Fruit fly (Drosophila melanogaster) Kc167 (cell line): ENCODE results near the gene Ubr3.

Experiments
- Myc ChIP-seq: fragments of >200 bp; optimal IDR thresholded peaks from 2 replicates; lab custom pipeline; 2017; ENCODE audit warnings: missing external identifiers
- Sin3A ChIP-seq: fragments of >200 bp; optimal IDR thresholded peaks from 2 replicates; lab custom pipeline; 2018; ENCODE audit warnings: missing external identifiers
- h ChIP-seq: fragments of >200 bp; optimal IDR thresholded peaks from 3 replicates; lab custom pipeline; 2018; ENCODE audit warnings: missing external identifiers
- insv ChIP-seq: fragments of >200 bp; optimal IDR thresholded peaks from 3 replicates; lab custom pipeline; 2018; ENCODE audit warnings: missing external identifiers
- psq ChIP-seq: fragments of >200 bp; optimal IDR thresholded peaks from 2 replicates; lab custom pipeline; 2017; ENCODE audit warnings: missing external identifiers
- ttk ChIP-seq: sonication (Bioruptor generic); optimal IDR thresholded peaks from 2 replicates; lab custom pipeline; 2017; ENCODE audit warnings: missing external identifiers

The Ubr3 gene

DNA sequence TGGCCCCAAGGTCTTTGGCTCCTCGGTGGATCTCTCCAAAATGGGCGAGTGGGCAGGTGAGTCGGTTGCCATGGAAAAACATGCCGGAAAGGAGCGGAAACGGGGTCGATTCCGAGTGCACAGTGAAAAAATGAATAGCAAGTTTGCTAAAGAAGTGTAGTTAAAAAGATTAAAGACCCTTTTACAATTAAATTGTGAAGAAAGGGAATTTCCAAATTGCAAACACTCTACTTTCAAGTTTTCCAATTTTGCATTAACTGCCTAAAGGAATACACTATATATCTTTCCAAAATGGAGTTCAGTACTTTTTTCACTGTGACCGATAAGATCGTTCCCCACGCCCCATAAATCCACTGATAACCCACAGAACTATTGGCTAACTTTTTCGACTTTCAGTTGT is 26.2 kb upstream of the Ubr3 start:
- TF ChIP-seq ttk (lab: Kevin White, UChicago), result no peak

DNA sequence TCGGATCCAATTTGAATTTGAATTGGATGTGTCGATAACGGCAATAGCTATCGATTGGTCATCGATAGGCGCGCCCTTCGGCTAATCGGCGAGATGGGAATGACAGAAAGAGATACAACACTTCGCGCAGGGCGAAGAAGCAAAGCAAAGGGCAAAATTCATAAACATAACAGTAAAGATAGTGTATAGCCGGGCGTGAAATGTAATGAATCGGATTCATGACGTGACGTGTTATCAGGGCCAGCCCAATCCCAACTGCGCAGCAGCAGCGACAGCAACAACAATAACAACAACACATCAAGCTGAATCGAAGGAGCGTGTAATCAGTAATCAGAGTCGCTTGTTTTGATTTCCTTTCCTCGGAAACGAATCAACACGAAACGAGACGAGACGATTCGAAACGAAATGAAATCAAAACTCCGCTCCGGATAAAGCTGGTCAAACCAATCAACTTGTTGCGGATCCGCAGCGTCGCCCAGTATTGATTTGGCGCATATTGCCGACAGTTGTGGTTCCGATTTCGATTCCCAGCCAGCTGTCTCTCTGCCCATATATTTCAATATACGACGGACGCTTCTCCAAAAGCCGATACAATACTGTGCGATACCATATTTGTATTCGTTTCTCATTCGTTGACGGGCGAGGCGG is 23.6 kb upstream of the Ubr3 start, which contains the start of gene snz:
snz (plus strand) TSS at position 107 of the 648 bp plus-strand sequence.
- TF ChIP-seq ttk (lab: Kevin White, UChicago), result no peak
- TF ChIP-seq h (lab: Kevin White, UChicago), result no peak
- no peak for TF ChIP-seq Sin3A
- no peak for TF ChIP-seq Myc (lab: Kevin White, UChicago)
- no peak for TF ChIP-seq insv (lab: Kevin White, UChicago)
- TF ChIP-seq psq (lab: Kevin White, UChicago), result no peak

DNA sequence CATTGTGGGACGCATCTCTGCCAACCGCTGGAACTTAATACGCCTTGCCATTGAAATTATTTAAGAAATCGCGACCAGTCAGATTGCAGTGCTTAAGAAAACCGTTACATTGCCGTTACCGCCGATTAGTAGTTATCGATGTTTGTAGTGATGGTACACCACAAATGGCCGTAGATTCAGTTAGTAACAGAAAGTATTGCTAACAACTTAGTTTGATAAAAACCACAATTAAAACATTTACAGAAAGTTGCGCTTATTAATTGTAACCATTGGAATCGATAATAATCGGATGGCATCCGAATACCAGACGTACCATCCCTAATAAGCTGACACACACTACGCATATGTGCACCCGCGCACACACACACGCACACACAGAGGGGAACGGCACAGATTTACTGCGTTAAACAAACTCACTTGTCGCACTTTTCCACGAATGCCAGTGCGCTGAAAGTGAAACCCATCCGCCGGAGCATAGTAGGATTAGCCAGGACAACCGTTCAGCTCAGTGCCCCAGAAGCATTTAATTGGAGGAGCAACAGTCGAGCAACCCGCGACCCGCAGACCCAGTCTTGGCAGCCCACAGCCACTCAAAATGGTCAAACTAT is 15.5 kb upstream of the Ubr3 start, which contains the start of the genes hdm and Ykt6:
hdm (minus strand) TSS at position 51 of the 608 bp plus-strand sequence.
Ykt6 (plus strand) TSS at position 329 of the 608 bp plus-strand sequence.
- no peak for TF ChIP-seq Myc (lab: Kevin White, UChicago)
- TF ChIP-seq psq (lab: Kevin White, UChicago), result no peak
- no peak for TF ChIP-seq insv (lab: Kevin White, UChicago)
- TF ChIP-seq ttk (lab: Kevin White, UChicago), result no peak
- TF ChIP-seq h (lab: Kevin White, UChicago), result no peak
- no peak for TF ChIP-seq Sin3A

DNA sequence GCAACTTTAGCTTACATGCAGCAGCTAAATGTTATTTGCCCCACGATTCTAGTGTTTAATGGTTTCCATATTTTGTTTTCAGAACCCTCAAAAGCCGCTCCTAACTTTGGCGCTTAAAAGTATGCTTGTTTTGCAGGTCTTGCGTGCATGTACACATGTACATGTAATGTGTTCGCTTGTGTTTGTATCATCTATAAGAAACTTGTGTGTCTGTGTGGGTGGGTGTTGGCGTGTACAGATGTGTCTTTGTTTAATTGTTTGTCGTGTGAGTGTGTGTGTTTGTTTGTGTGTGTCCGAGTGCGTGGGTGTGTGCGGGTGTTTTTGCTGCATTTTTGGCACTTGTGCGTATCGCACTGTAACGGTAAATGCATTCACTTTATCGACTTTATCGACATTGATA is 12.6 kb upstream of the Ubr3 start:
- TF ChIP-seq ttk (lab: Kevin White, UChicago) (no peak), insv (lab: Kevin White, UChicago) (no peak), Sin3A (no peak), psq (lab: Kevin White, UChicago) (no peak), h (lab: Kevin White, UChicago) (no peak), Myc (lab: Kevin White, UChicago) (no peak)

DNA sequence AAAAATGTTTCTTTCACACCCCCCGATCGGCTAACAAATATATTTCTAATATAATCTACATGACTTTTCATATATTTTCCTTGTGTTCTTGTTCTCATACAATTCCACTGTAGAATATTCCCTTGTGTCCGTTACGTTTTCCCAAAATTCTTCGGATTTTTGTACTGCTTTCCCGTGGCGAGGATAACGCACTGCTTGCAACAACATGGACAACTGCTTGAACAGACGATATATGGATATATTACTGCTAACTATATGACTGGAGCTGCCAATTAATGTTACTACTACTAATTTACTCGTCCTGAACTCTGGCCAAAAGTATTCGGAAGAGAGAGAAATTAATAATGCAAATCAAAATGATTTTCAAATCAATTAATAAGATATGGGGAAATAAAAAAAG is 10.8 kb upstream of the Ubr3 start:
- TF ChIP-seq ttk (lab: Kevin White, UChicago) (no peak), insv (lab: Kevin White, UChicago) (no peak), Myc (lab: Kevin White, UChicago) (no peak), Sin3A (no peak), psq (lab: Kevin White, UChicago) (no peak), h (lab: Kevin White, UChicago) (no peak)

DNA sequence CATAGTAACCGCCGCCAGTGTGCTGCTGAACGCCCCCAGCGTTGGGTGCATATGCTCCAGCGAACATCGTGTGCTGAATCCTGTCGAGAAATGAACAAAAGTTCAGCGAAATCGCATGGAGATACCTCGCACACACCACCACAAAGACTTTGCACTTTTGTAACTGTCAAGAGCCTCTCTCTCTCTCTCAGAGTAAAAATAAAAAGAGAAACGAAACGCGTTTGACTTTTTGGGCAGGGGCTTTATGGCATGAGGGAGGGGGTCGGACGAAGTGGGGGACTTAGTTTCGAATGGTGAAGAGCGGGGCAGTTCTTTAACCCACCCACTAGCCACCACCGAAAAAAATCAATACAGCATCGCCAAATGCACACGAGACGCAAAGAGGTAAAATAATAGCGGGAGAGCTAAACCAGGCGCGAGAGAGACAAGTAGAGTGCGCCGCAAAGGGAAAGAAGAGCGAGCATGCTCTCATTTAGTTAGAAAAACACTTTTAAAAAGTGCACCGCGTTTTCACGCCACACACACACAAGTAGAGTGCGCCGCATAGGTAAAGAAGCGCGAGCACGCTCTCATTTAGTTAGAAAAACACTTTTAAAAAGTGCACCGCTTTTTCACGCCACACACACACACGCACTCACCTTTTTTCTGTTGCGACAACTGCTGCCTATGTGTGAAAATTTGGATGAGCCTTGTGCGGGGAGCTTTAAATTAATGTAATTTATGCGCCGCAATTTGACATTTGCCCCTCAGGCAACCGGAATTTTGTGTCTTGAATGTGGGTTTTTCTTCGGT is 5.3 kb upstream of the Ubr3 start:
- TF ChIP-seq insv (lab: Kevin White, UChicago), result no peak
- TF ChIP-seq ttk (lab: Kevin White, UChicago), result no peak
- no peak for TF ChIP-seq h (lab: Kevin White, UChicago)
- TF ChIP-seq Myc (lab: Kevin White, UChicago), result no peak
- no peak for TF ChIP-seq psq (lab: Kevin White, UChicago)
- no peak for TF ChIP-seq Sin3A

DNA sequence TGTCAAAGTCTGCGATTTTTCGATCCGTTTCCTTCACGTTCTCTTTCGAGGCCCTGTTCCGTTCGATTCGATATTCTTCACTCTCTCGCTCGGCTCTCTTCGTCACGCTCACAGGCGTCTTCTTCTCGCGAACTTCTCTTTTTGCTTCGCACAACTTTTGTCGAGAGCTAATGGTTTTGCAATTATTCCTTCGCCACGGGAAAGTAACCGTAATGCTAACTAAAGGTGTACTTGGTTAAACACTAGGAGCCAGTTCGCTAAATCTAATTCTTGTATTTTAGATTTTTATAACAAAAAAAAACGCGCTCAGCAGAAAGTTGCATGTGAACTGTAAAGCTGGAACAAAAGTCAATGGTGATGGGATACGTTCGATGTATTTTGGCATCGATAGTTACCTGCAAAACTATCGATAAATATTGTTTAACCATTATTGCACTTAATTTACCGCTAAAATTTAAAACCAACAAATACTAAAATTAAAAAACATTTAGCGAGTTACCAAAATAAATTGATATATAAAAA is 4.6 kb upstream of the Ubr3 start, which contains the start of gene mahe:
mahe (minus strand) TSS at position 355 of the 522 bp plus-strand sequence.
- TF ChIP-seq h (lab: Kevin White, UChicago) (no peak), Myc (lab: Kevin White, UChicago) (no peak), ttk (lab: Kevin White, UChicago) (no peak), psq (lab: Kevin White, UChicago) (no peak), Sin3A (no peak), insv (lab: Kevin White, UChicago) (no peak)

DNA sequence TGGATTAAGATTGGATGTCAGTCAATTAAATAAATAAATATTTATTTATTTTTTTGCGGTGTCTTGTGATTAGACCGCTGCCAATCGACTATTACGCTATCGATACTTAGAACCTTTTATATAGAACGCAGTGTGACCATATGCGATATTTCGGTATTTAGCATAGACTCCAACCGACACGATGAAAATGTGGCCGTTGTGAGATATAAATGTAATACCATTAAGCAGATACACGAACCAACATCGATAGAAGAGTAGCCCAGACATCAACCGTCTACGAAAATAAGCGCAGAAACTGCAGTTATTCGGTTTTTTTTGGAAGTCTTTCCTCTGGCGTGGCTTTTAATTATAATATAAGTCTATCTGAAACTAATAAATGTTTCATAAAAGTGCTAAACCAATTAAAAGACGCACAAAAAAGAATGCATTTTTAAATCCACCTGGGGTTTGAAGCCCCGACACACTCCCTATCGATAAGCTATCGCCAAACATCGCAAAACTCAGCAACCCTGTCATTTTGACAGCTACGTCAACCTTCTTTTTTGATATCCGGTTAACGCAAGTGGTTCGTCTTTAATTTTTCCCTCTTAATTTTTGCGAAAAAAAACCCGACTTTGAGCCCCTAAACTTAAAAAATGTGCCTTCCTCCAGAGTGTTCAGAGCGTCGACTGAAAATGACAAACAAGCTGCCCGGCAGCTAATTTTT is 2.3 kb upstream of the Ubr3 start, which contains the start of the genes Dhdds and RpS14a:
Dhdds (minus strand) TSS at position 142 of the 706 bp plus-strand sequence.
RpS14a (plus strand) TSS at position 533 of the 706 bp plus-strand sequence.
- TF ChIP-seq insv (lab: Kevin White, UChicago) (no peak), Myc (lab: Kevin White, UChicago) (no peak), psq (lab: Kevin White, UChicago) (no peak), ttk (lab: Kevin White, UChicago) (no peak), h (lab: Kevin White, UChicago) (no peak), Sin3A (no peak)

DNA sequence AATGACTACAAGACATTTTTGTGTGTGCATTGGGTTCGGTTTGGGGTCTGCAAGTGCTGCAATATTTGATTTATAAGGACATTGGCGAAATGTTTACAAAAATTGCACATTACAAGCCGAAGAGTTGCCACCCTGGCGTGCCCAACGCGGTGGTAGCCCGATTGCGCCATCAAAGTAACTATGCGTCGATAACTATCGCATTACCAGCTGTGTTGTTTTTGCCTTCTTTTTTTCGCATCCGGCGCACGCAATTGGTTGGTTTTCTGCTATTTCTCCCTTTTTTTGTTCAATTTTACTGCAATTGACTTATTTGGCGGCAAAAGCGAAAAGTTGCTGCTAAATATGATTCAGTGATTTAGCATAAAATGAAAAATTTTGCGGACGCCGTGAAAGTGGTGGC is 1.0 kb upstream of the Ubr3 start, which contains the start of gene RpS14b:
RpS14b (plus strand) TSS at position 220 of the 400 bp plus-strand sequence.
- TF ChIP-seq Sin3A (no peak), Myc (lab: Kevin White, UChicago) (no peak), insv (lab: Kevin White, UChicago) (no peak), psq (lab: Kevin White, UChicago) (no peak), h (lab: Kevin White, UChicago) (no peak), ttk (lab: Kevin White, UChicago) (no peak)

DNA sequence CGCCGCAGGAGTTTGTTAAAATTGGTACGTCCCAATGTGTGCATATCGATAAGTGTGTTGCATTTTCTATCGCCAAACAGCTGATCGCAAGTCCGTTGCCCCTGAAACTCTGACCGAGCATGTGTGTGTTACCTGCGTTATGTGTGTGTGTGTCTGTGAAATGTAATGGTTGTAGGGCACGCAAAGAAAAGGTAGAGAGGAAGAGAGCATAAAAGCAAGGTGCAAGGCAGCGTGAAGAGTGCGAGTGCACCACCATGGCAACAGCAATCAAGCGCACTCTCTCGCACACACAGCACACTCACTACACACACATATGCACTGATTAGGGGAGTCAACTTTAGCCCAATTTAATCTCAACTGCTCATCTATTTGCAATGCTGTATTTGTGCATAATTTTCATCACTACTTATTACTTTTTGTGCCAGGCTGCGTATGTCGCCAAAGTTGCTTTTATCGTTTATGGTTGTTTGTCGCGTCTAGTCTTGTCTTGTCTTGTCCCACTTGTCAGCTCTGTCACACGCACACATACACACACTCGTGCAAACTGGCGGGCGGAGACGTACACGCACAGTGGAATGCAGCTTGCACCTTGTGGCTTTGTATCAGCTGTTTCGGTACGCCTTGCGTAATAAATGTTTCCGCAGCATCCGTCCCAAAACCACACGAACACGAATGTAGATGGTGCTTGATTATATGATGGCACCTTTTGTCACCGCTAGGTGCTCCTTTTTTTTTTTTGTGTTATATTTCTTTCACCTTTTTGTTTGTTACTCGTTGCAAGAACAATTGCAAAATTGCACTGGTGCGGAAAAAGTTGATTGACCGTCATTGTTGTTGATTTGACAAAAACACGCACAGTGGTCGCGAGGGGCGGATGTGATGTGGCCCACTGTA is 2.1 kb downstream of the Ubr3 start:
- no peak for TF ChIP-seq h (lab: Kevin White, UChicago)
- TF ChIP-seq Sin3A, result no peak
- no peak for TF ChIP-seq Myc (lab: Kevin White, UChicago)
- TF ChIP-seq psq (lab: Kevin White, UChicago), result no peak
- no peak for TF ChIP-seq insv (lab: Kevin White, UChicago)
- TF ChIP-seq ttk (lab: Kevin White, UChicago), result no peak
